Fruit fly (Drosophila melanogaster) whole organism, pupa: ENCODE measurements around the gene erm.

Source experiments
- CG10348 ChIP-seq: fragments of 200-800 bp; sonication (Bioruptor generic); IDR thresholded peaks from 2 replicates; pipeline ENCODE4 v1.3.6; 2022; ENCODE audit warnings: missing biosample characterization, missing genetic modification characterization
- CG12605 ChIP-seq: fragments of 200-800 bp; sonication (Bioruptor generic); IDR thresholded peaks from 2 replicates; pipeline ENCODE4 v1.3.6; 2022; ENCODE audit warnings: missing biosample characterization, missing genetic modification characterization
- CG14655 ChIP-seq: fragments of 200-800 bp; sonication (Bioruptor generic); optimal IDR thresholded peaks from 3 replicates; lab custom pipeline; 2017; ENCODE audit warnings: mild to moderate bottlenecking, missing biosample characterization, missing genetic modification reagents, missing genetic modification characterization
- CG17806 ChIP-seq: fragments of 200-800 bp; sonication (Bioruptor generic); optimal IDR thresholded peaks from 2 replicates; lab custom pipeline; 2018; ENCODE audit warnings: missing biosample characterization, mild to moderate bottlenecking, missing genetic modification characterization, moderate library complexity
- CG34367 ChIP-seq: fragments of 200-800 bp; sonication (Bioruptor generic); optimal IDR thresholded peaks from 2 replicates; lab custom pipeline; 2018; ENCODE audit warnings: missing biosample characterization, mild to moderate bottlenecking, missing genetic modification characterization
- CG4496 ChIP-seq: fragments of 200-800 bp; sonication (Bioruptor generic); IDR thresholded peaks from 3 replicates; pipeline ENCODE4 v1.3.6; 2022; ENCODE audit warnings: missing biosample characterization, missing genetic modification characterization
- CG8159 ChIP-seq: fragments of 200-800 bp; sonication (Bioruptor generic); optimal IDR thresholded peaks from 3 replicates; lab custom pipeline; 2018; ENCODE audit warnings: missing biosample characterization, mild to moderate bottlenecking, missing genetic modification characterization, moderate library complexity
- D1 ChIP-seq: fragments of 200-800 bp; sonication (Bioruptor generic); optimal IDR thresholded peaks from 2 replicates; lab custom pipeline; 2018; ENCODE audit warnings: missing biosample characterization, mild to moderate bottlenecking, missing genetic modification characterization, moderate library complexity
- Ets98B ChIP-seq: fragments of 200-800 bp; sonication (Bioruptor generic); IDR thresholded peaks from 2 replicates; pipeline ENCODE4 v1.3.6; 2022; ENCODE audit warnings: missing biosample characterization, missing genetic modification characterization
- Pif1B ChIP-seq: fragments of 200-800 bp; sonication (Bioruptor generic); optimal IDR thresholded peaks from 3 replicates; lab custom pipeline; 2016; ENCODE audit warnings: missing biosample characterization, missing genetic modification characterization
- Snoo ChIP-seq: fragments of 200-800 bp; sonication (Bioruptor generic); optimal IDR thresholded peaks from 3 replicates; lab custom pipeline; 2017; ENCODE audit warnings: missing biosample characterization, mild to moderate bottlenecking, missing genetic modification characterization, inconsistent platforms
- fd96Ca ChIP-seq: fragments of 200-800 bp; sonication (Bioruptor generic); IDR thresholded peaks from 3 replicates; pipeline ENCODE4 v1.3.6; 2022; ENCODE audit warnings: missing biosample characterization, missing genetic modification characterization
- gl ChIP-seq: fragments of 200-800 bp; sonication (Bioruptor generic); optimal IDR thresholded peaks from 2 replicates; lab custom pipeline; 2018; ENCODE audit warnings: missing biosample characterization, mild to moderate bottlenecking, missing genetic modification characterization
- rn ChIP-seq: fragments of 200-800 bp; sonication (Bioruptor generic); IDR thresholded peaks from 2 replicates; pipeline ENCODE4 v1.3.6; 2022; ENCODE audit warnings: missing biosample characterization, missing genetic modification characterization

DNA sequence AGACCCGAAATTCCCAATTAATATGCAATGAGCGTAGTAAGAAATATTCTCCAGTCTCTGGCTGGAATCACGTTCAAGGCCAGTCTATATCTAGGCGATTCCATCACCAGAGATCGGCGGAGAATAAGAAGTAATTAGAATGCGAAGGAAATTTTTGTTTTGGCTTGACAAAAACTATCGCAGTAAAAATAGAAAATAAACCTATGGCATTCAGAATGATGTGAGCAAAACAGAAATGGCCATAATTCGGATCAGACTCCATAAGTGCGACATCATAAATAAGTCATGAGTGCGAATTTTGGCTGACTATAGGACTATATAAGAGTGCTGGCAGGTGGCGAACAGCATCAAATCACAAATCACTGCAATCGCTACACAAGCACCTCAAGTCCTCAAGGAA, 38.0 kb upstream of the erm start, which contains the start of gene Nplp4:
- TF ChIP-seq CG34367 (tag; lab: Kevin White, UChicago) (no peak), CG12605 (GFP tag; lab: Robert Waterston, UW) (no peak), CG8159 (tag; lab: Kevin White, UChicago) (no peak), D1 (tag; lab: Kevin White, UChicago) (no peak), gl (tag; lab: Kevin White, UChicago) (no peak), CG4496 (no peak), CG14655 (GFP tag; lab: Kevin White, UChicago) (no peak), fd96Ca (GFP tag; lab: Robert Waterston, UW) (no peak), rn (GFP tag; lab: Robert Waterston, UW) (no peak), Ets98B (GFP tag; lab: Robert Waterston, UW) (no peak), CG10348 (no peak), Pif1B (GFP tag; lab: Kevin White, UChicago) (no peak), Snoo (no peak), CG17806 (tag; lab: Kevin White, UChicago) (no peak)
